Fruit fly (Drosophila melanogaster): ENCODE data around the gene Plp.
A peak's percentile ranks its signal among the peaks of the same experiment; 100 is the strongest.

The Plp gene

dm6 chr3L:15103988-15104848, 9.7 kb upstream of the Plp start:
- no peak for TF ChIP-seq gl (tag; optimal IDR thresholded peaks at IDR 0.05)
- no peak for TF ChIP-seq Ets98B (GFP tag; IDR thresholded peaks at IDR 0.05)
- peak; percentile 4 for TF ChIP-seq CG17806 (tag; optimal IDR thresholded peaks at IDR 0.05)
- TF ChIP-seq Snoo (tag; optimal IDR thresholded peaks at IDR 0.05), result peak; percentile 19
- TF ChIP-seq CG14655 (GFP tag; optimal IDR thresholded peaks at IDR 0.05), result no peak
- peak; percentile 33 for TF ChIP-seq Pif1B (GFP tag; optimal IDR thresholded peaks at IDR 0.05)
- TF ChIP-seq D1 (tag; optimal IDR thresholded peaks at IDR 0.05), result no peak
- TF ChIP-seq fd96Ca (GFP tag; IDR thresholded peaks at IDR 0.05), result peak; percentile 24; the same call in 1 of the 3 replicates
- TF ChIP-seq Pif1A (GFP tag; optimal IDR thresholded peaks at IDR 0.05), result no peak
- no peak for TF ChIP-seq CG8159 (tag; optimal IDR thresholded peaks at IDR 0.05)
- TF ChIP-seq EcR (GFP tag; optimal IDR thresholded peaks at IDR 0.05), result peak; percentile 49
- TF ChIP-seq CG32121 (GFP tag; IDR thresholded peaks at IDR 0.05), result no peak; the same call in 1 of the 2 replicates
- TF ChIP-seq CG13204 (GFP tag; optimal IDR thresholded peaks at IDR 0.05), result peak; percentile 99

- TF ChIP-seq CG12605 (GFP tag; IDR thresholded peaks at IDR 0.05), result no peak
- no peak for TF ChIP-seq rn (GFP tag; IDR thresholded peaks at IDR 0.05)
- peak; percentile 25 for TF ChIP-seq CG9948 (tag; optimal IDR thresholded peaks at IDR 0.05)
- TF ChIP-seq Ets98B (GFP tag; IDR thresholded peaks at IDR 0.05), result peak; percentile 31
- no peak for TF ChIP-seq gl (tag; optimal IDR thresholded peaks at IDR 0.05)
- TF ChIP-seq CG15710 (tag; optimal IDR thresholded peaks at IDR 0.05), result peak; percentile 49
- peak; percentile 5 for TF ChIP-seq Pif1A (GFP tag; optimal IDR thresholded peaks at IDR 0.05)
- no peak for TF ChIP-seq Pif1B (GFP tag; optimal IDR thresholded peaks at IDR 0.05)
- peak; percentile 38 for TF ChIP-seq CG34367 (tag; optimal IDR thresholded peaks at IDR 0.05)
- TF ChIP-seq CG17806 (tag; optimal IDR thresholded peaks at IDR 0.05), result peak; percentile 31
- TF ChIP-seq CG8159 (tag; optimal IDR thresholded peaks at IDR 0.05), result peak; percentile 49
- peak; percentile 96 for TF ChIP-seq CG13204 (GFP tag; optimal IDR thresholded peaks at IDR 0.05)
- TF ChIP-seq CG32121 (GFP tag; IDR thresholded peaks at IDR 0.05), result no peak
- TF ChIP-seq CG10348 (GFP tag; IDR thresholded peaks at IDR 0.05), result no peak
- TF ChIP-seq fd96Ca (GFP tag; IDR thresholded peaks at IDR 0.05), result 0 out of 3 replicates have a peak, but pooled peaks have one; percentile 12
- peak; percentile 49 for TF ChIP-seq EcR (GFP tag; optimal IDR thresholded peaks at IDR 0.05)
- no peak for TF ChIP-seq D1 (tag; optimal IDR thresholded peaks at IDR 0.05)
- peak; percentile 49 for TF ChIP-seq CG14655 (GFP tag; optimal IDR thresholded peaks at IDR 0.05)
- peak; percentile 54; the same call in 1 of the 3 replicates for TF ChIP-seq CG4496 (GFP tag; IDR thresholded peaks at IDR 0.05)
- peak; percentile 13 for TF ChIP-seq CG8301 (tag; optimal IDR thresholded peaks at IDR 0.05)
- no peak for TF ChIP-seq Snoo (tag; optimal IDR thresholded peaks at IDR 0.05)
Measured at dm6 chr3L:15102669-15103309, 8.3 kb upstream of the Plp start.

dm6 chr3L:15101639-15102413, 7.3 kb upstream of the Plp start:
- TF ChIP-seq CG4496 (GFP tag; IDR thresholded peaks at IDR 0.05) (peak; percentile 71; the same call in 2 of the 3 replicates), CG14655 (GFP tag; optimal IDR thresholded peaks at IDR 0.05) (peak; percentile 2), D1 (tag; optimal IDR thresholded peaks at IDR 0.05) (peak; percentile 12), EcR (GFP tag; optimal IDR thresholded peaks at IDR 0.05) (peak; percentile 83), CG9948 (tag; optimal IDR thresholded peaks at IDR 0.05) (peak; percentile 7), CG13204 (GFP tag; optimal IDR thresholded peaks at IDR 0.05) (peak; percentile 99), Snoo (tag; optimal IDR thresholded peaks at IDR 0.05) (peak; percentile 22), CG17806 (tag; optimal IDR thresholded peaks at IDR 0.05) (peak; percentile 25), CG8159 (tag; optimal IDR thresholded peaks at IDR 0.05) (peak; percentile 52), CG34367 (tag; optimal IDR thresholded peaks at IDR 0.05) (peak; percentile 5), Ets98B (GFP tag; IDR thresholded peaks at IDR 0.05) (peak; percentile 47; the same call in 1 of the 2 replicates), Pif1A (GFP tag; optimal IDR thresholded peaks at IDR 0.05) (no peak), CG12605 (GFP tag; IDR thresholded peaks at IDR 0.05) (no peak; the same call in 1 of the 2 replicates), fd96Ca (GFP tag; IDR thresholded peaks at IDR 0.05) (peak; percentile 25; the same call in 1 of the 3 replicates), Pif1B (GFP tag; optimal IDR thresholded peaks at IDR 0.05) (no peak), CG32121 (GFP tag; IDR thresholded peaks at IDR 0.05) (peak; percentile 60), rn (GFP tag; IDR thresholded peaks at IDR 0.05) (no peak), CG8301 (tag; optimal IDR thresholded peaks at IDR 0.05) (peak; percentile 18), gl (tag; optimal IDR thresholded peaks at IDR 0.05) (peak; percentile 8), CG15710 (tag; optimal IDR thresholded peaks at IDR 0.05) (peak; percentile 37), CG10348 (GFP tag; IDR thresholded peaks at IDR 0.05) (0 out of 2 replicates have a peak, but pooled peaks have one; percentile 7)

dm6 chr3L:15100983-15101382, 6.5 kb upstream of the Plp start:
- TF ChIP-seq gl (tag; optimal IDR thresholded peaks at IDR 0.05), result no peak
- no peak for TF ChIP-seq Pif1A (GFP tag; optimal IDR thresholded peaks at IDR 0.05)
- no peak for TF ChIP-seq CG8301 (tag; optimal IDR thresholded peaks at IDR 0.05)
- no peak for TF ChIP-seq CG10348 (GFP tag; IDR thresholded peaks at IDR 0.05)
- no peak for TF ChIP-seq CG13204 (GFP tag; optimal IDR thresholded peaks at IDR 0.05)

- TF ChIP-seq CG34367 (tag; optimal IDR thresholded peaks at IDR 0.05) (no peak), CG13204 (GFP tag; optimal IDR thresholded peaks at IDR 0.05) (peak; percentile 63), EcR (GFP tag; optimal IDR thresholded peaks at IDR 0.05) (peak; percentile 26), D1 (tag; optimal IDR thresholded peaks at IDR 0.05) (no peak), Pif1A (GFP tag; optimal IDR thresholded peaks at IDR 0.05) (no peak)
Measured at dm6 chr3L:15099541-15099940, 5.0 kb upstream of the Plp start.
